Worm (Caenorhabditis elegans) whole organism, mixed stage, embryonic: ENCODE data around the gene grl-31.
"Not testable (repeated sequence)": the region's sequence is repeated elsewhere in the genome, so short reads cannot be mapped to it uniquely, and the experiment has no call there.

ENCODE experiments used
- M03D4.4 ChIP-seq: sonication (generic microtip); optimal IDR thresholded peaks from 2 replicates; lab custom pipeline; 2017; ENCODE audit warnings: mild to moderate bottlenecking, missing genetic modification characterization, missing compliant biosample characterization
- bed-3 ChIP-seq: fragments of 200-800 bp; sonication (Bioruptor generic); optimal IDR thresholded peaks from 3 replicates; lab custom pipeline; 2018; ENCODE audit warnings: mild to moderate bottlenecking, missing genetic modification characterization, moderate library complexity, missing compliant biosample characterization
- blmp-1 ChIP-seq: fragments of 150-350 bp; optimal IDR thresholded peaks from 2 replicates; lab custom pipeline; 2014; ENCODE audit warnings: missing biosample characterization, missing genetic modification characterization
- ceh-39 ChIP-seq: fragments of 150-350 bp; optimal IDR thresholded peaks from 2 replicates; lab custom pipeline; 2014; ENCODE audit warnings: missing biosample characterization, missing genetic modification characterization
- ceh-83 ChIP-seq: fragments of 200-800 bp; sonication (Bioruptor generic); optimal IDR thresholded peaks from 2 replicates; lab custom pipeline; 2018; ENCODE audit warnings: mild to moderate bottlenecking, missing genetic modification characterization, missing compliant biosample characterization
- ces-1 ChIP-seq: fragments of 150-350 bp; optimal IDR thresholded peaks from 2 replicates; lab custom pipeline; 2014; ENCODE audit warnings: missing biosample characterization, missing genetic modification reagents, missing genetic modification characterization
- cnd-1 ChIP-seq: fragments of 200-800 bp; sonication (Bioruptor generic); optimal IDR thresholded peaks from 2 replicates; lab custom pipeline; 2018; ENCODE audit warnings: mild to moderate bottlenecking, missing genetic modification characterization, missing compliant biosample characterization
- elt-3 ChIP-seq: fragments of 150-350 bp; optimal IDR thresholded peaks from 2 replicates; lab custom pipeline; 2014; ENCODE audit warnings: missing biosample characterization, missing genetic modification characterization
- flh-1 ChIP-seq: fragments of 200-800 bp; sonication (Bioruptor generic); optimal IDR thresholded peaks from 2 replicates; lab custom pipeline; 2018; ENCODE audit warnings: mild to moderate bottlenecking, missing genetic modification characterization, moderate library complexity, missing compliant biosample characterization
- ham-2 ChIP-seq: fragments of 200-800 bp; sonication (Bioruptor generic); optimal IDR thresholded peaks from 2 replicates; lab custom pipeline; 2018; ENCODE audit warnings: mild to moderate bottlenecking, missing genetic modification characterization, missing compliant biosample characterization
- hlh-1 ChIP-seq: fragments of 150-350 bp; optimal IDR thresholded peaks from 2 replicates; lab custom pipeline; 2014; ENCODE audit warnings: missing biosample characterization, missing genetic modification reagents, missing genetic modification characterization
- lin-13 ChIP-seq: fragments of 150-350 bp; optimal IDR thresholded peaks from 2 replicates; lab custom pipeline; 2014; ENCODE audit warnings: missing biosample characterization, missing genetic modification characterization
- lin-32 ChIP-seq: fragments of 200-800 bp; sonication (Bioruptor generic); optimal IDR thresholded peaks from 2 replicates; lab custom pipeline; 2018; ENCODE audit warnings: mild to moderate bottlenecking, missing genetic modification characterization, missing compliant biosample characterization
- lsy-2 ChIP-seq: fragments of 150-350 bp; optimal IDR thresholded peaks from 2 replicates; lab custom pipeline; 2014; ENCODE audit warnings: missing biosample characterization, missing genetic modification characterization
- mab-5 ChIP-seq: fragments of 150-350 bp; optimal IDR thresholded peaks from 2 replicates; lab custom pipeline; 2014; ENCODE audit warnings: missing biosample characterization, missing genetic modification characterization
- mep-1 ChIP-seq: fragments of 150-350 bp; optimal IDR thresholded peaks from 2 replicates; lab custom pipeline; 2017; ENCODE audit warnings: missing biosample characterization, missing genetic modification reagents, missing genetic modification characterization, inconsistent platforms
- mls-2 ChIP-seq: sonication (generic microtip); optimal IDR thresholded peaks from 2 replicates; lab custom pipeline; 2016; ENCODE audit warnings: mild to moderate bottlenecking, missing genetic modification characterization, moderate library complexity, missing compliant biosample characterization
- nhr-12 ChIP-seq: fragments of 150-350 bp; optimal IDR thresholded peaks from 2 replicates; lab custom pipeline; 2014; ENCODE audit warnings: missing biosample characterization, missing genetic modification characterization
- nhr-2 ChIP-seq: fragments of 150-350 bp; optimal IDR thresholded peaks from 2 replicates; lab custom pipeline; 2014; ENCODE audit warnings: missing biosample characterization, missing genetic modification characterization
- nhr-237 ChIP-seq: fragments of 150-350 bp; optimal IDR thresholded peaks from 2 replicates; lab custom pipeline; 2014; ENCODE audit warnings: missing biosample characterization, missing genetic modification characterization
- nhr-76 ChIP-seq: sonication (generic microtip); optimal IDR thresholded peaks from 2 replicates; lab custom pipeline; 2017; ENCODE audit warnings: missing biosample characterization, missing genetic modification characterization
- pha-4 ChIP-seq: fragments of 150-350 bp; optimal IDR thresholded peaks from 2 replicates; lab custom pipeline; 2018; ENCODE audit warnings: missing biosample characterization, missing genetic modification reagents, missing genetic modification characterization
- sem-2 ChIP-seq: fragments of 200-800 bp; sonication (Bioruptor generic); optimal IDR thresholded peaks from 2 replicates; lab custom pipeline; 2018; ENCODE audit warnings: mild to moderate bottlenecking, missing genetic modification characterization, missing compliant biosample characterization
- snpc-4 ChIP-seq: fragments of 150-350 bp; optimal IDR thresholded peaks from 2 replicates; lab custom pipeline; 2014; ENCODE audit warnings: missing biosample characterization, missing genetic modification characterization
- tbx-8 ChIP-seq: fragments of 200-800 bp; sonication (Bioruptor generic); optimal IDR thresholded peaks from 2 replicates; lab custom pipeline; 2018; ENCODE audit warnings: mild to moderate bottlenecking, missing genetic modification characterization, moderate library complexity, missing compliant biosample characterization
- unc-120 ChIP-seq: sonication (generic microtip); optimal IDR thresholded peaks from 2 replicates; lab custom pipeline; 2017; ENCODE audit warnings: missing genetic modification characterization, missing compliant biosample characterization; ENCODE audit not compliant: poor library complexity, severe bottlenecking
- unc-39 ChIP-seq: fragments of 150-350 bp; optimal IDR thresholded peaks from 2 replicates; lab custom pipeline; 2014; ENCODE audit warnings: missing biosample characterization, missing genetic modification characterization
- zip-8 ChIP-seq: fragments of 150-350 bp; optimal IDR thresholded peaks from 2 replicates; lab custom pipeline; 2014; ENCODE audit warnings: missing biosample characterization, missing genetic modification characterization
- ztf-11 ChIP-seq: fragments of 150-350 bp; optimal IDR thresholded peaks from 2 replicates; lab custom pipeline; 2014; ENCODE audit warnings: missing biosample characterization, missing genetic modification characterization

The grl-31 gene

ce11 chrV:3557422-3557821, at the start of gene grl-31:
Gene grl-31 (minus strand): TSS chrV:3557778.
- no peak for TF ChIP-seq mls-2 (tag; lab: Kevin White, UChicago)
- no peak for TF ChIP-seq unc-120 (tag; lab: Kevin White, UChicago)
- TF ChIP-seq ceh-39 (tag; lab: Kevin White, UChicago): no peak
- no peak for TF ChIP-seq ztf-11 (tag; lab: Kevin White, UChicago)
- TF ChIP-seq mab-5 (tag; lab: Kevin White, UChicago): no peak
- no peak for TF ChIP-seq nhr-237 (tag; lab: Kevin White, UChicago)
- no peak for TF ChIP-seq snpc-4
- no peak for TF ChIP-seq flh-1

ce11 chrV:3606391-3606790, 48.8 kb upstream of the grl-31 start:
- TF ChIP-seq hlh-1 (tag; lab: Kevin White, UChicago): no peak
- no peak for TF ChIP-seq mls-2 (tag; lab: Kevin White, UChicago)
- no peak for TF ChIP-seq lin-13 (tag; lab: Kevin White, UChicago)
- TF ChIP-seq sem-2 (GFP tag; lab: Kevin White, UChicago): no peak

ce11 chrV:3605325-3605724, 47.7 kb upstream of the grl-31 start, which contains the start of gene T22F3.8:
Gene T22F3.8 (minus strand): TSS chrV:3605425.
- TF ChIP-seq ceh-83 (GFP tag; lab: Kevin White, UChicago) (no peak), lsy-2 (no peak), cnd-1 (tag; lab: Kevin White, UChicago) (no peak), tbx-8 (no peak), bed-3 (GFP tag; lab: Kevin White, UChicago) (no peak), flh-1 (no peak), lin-32 (GFP tag; lab: Kevin White, UChicago) (no peak), sem-2 (GFP tag; lab: Kevin White, UChicago) (no peak), unc-39 (tag; lab: Kevin White, UChicago) (no peak), ceh-39 (tag; lab: Kevin White, UChicago) (no peak)

ce11 chrV:3600570-3600969, 43.0 kb upstream of the grl-31 start, which contains the start of gene T22F3.7:
Gene T22F3.7 (minus strand): TSS chrV:3600670.
- TF ChIP-seq snpc-4 (no peak), ham-2 (GFP tag; lab: Kevin White, UChicago) (no peak), ceh-39 (tag; lab: Kevin White, UChicago) (no peak), ztf-11 (tag; lab: Kevin White, UChicago) (no peak), lin-32 (GFP tag; lab: Kevin White, UChicago) (no peak), unc-39 (tag; lab: Kevin White, UChicago) (no peak), elt-3 (no peak), cnd-1 (tag; lab: Kevin White, UChicago) (no peak), tbx-8 (no peak), nhr-12 (tag; lab: Kevin White, UChicago) (no peak), nhr-76 (no peak), zip-8 (tag; lab: Kevin White, UChicago) (no peak), nhr-2 (tag; lab: Kevin White, UChicago) (no peak), M03D4.4 (no peak)
- TF ChIP-seq, all 35 proteins: peak for 0

- not testable (repeated sequence) for TF ChIP-seq blmp-1 (tag; lab: Kevin White, UChicago); hlh-1 (tag; lab: Kevin White, UChicago); M03D4.4
Observed at ce11 chrV:3597052-3597451, 39.5 kb upstream of the grl-31 start, which contains the start of gene srh-212. Gene srh-212 (minus strand): TSS chrV:3597152.

- TF ChIP-seq bed-3 (GFP tag; lab: Kevin White, UChicago) (no peak), pha-4 (tag; lab: Kevin White, UChicago) (no peak), ces-1 (GFP tag; lab: Kevin White, UChicago) (no peak), hlh-1 (tag; lab: Kevin White, UChicago) (no peak), mab-5 (tag; lab: Kevin White, UChicago) (no peak), mep-1 (tag; lab: Kevin White, UChicago) (no peak), tbx-8 (no peak), nhr-76 (no peak), elt-3 (no peak), ceh-39 (tag; lab: Kevin White, UChicago) (no peak), cnd-1 (tag; lab: Kevin White, UChicago) (no peak), sem-2 (GFP tag; lab: Kevin White, UChicago) (no peak), unc-120 (tag; lab: Kevin White, UChicago) (no peak), ceh-83 (GFP tag; lab: Kevin White, UChicago) (no peak), mls-2 (tag; lab: Kevin White, UChicago) (no peak), nhr-12 (tag; lab: Kevin White, UChicago) (no peak), lin-32 (GFP tag; lab: Kevin White, UChicago) (no peak), zip-8 (tag; lab: Kevin White, UChicago) (no peak)
Observed at ce11 chrV:3594936-3595335, 37.4 kb upstream of the grl-31 start, which contains the start of gene srh-213. Gene srh-213 (minus strand): TSS chrV:3595036.
